Fruit fly (Drosophila melanogaster) whole organism, embryonic: Measurements from ENCODE around the gene mib2.

Experiments used
- Atf-2 ChIP-seq: fragments of 200-800 bp; sonication (Bioruptor generic); optimal IDR thresholded peaks from 2 replicates; lab custom pipeline; 2016; ENCODE audit warnings: missing biosample characterization, missing genetic modification characterization
- CG10654 ChIP-seq: fragments of 200-800 bp; sonication (Bioruptor generic); optimal IDR thresholded peaks from 2 replicates; lab custom pipeline; 2016; ENCODE audit warnings: missing biosample characterization, missing genetic modification characterization
- CG11085 ChIP-seq: fragments of 200-800 bp; sonication (Bioruptor generic); IDR thresholded peaks from 2 replicates; pipeline ENCODE4 v1.3.6; 2022; ENCODE audit warnings: missing biosample characterization, missing genetic modification characterization
- CG11695 ChIP-seq: fragments of 200-800 bp; sonication (Bioruptor generic); IDR thresholded peaks from 3 replicates; pipeline ENCODE4 v1.3.6; 2022; ENCODE audit warnings: missing biosample characterization, missing genetic modification characterization
- CG12155 ChIP-seq: fragments of 200-800 bp; sonication (Bioruptor generic); optimal IDR thresholded peaks from 3 replicates; lab custom pipeline; 2016; ENCODE audit warnings: missing biosample characterization, missing genetic modification characterization
- CG12299 ChIP-seq: fragments of 200-800 bp; sonication (Bioruptor generic); optimal IDR thresholded peaks from 2 replicates; lab custom pipeline; 2018; ENCODE audit warnings: missing biosample characterization, mild to moderate bottlenecking, missing genetic modification characterization
- CG14441 ChIP-seq: fragments of 200-800 bp; sonication (Bioruptor generic); IDR thresholded peaks from 2 replicates; pipeline ENCODE4 v1.3.6; 2022; ENCODE audit warnings: missing biosample characterization, missing genetic modification characterization
- CG14667 ChIP-seq: fragments of 200-800 bp; sonication (Bioruptor generic); IDR thresholded peaks from 2 replicates; pipeline ENCODE4 v1.3.6; 2022; ENCODE audit warnings: missing biosample characterization, missing genetic modification characterization
- CG1602 ChIP-seq: fragments of 200-800 bp; sonication (Bioruptor generic); optimal IDR thresholded peaks from 3 replicates; lab custom pipeline; 2016; ENCODE audit warnings: missing biosample characterization, missing genetic modification characterization
- CG16813 ChIP-seq: fragments of 200-800 bp; sonication (Bioruptor generic); IDR thresholded peaks from 3 replicates; pipeline ENCODE4 v1.3.6; 2022; ENCODE audit warnings: missing biosample characterization, missing genetic modification characterization; ENCODE audit not compliant: partially characterized antibody
- CG17568 ChIP-seq: fragments of 200-800 bp; sonication (Bioruptor generic); optimal IDR thresholded peaks from 2 replicates; lab custom pipeline; 2018; ENCODE audit warnings: missing biosample characterization, mild to moderate bottlenecking, missing genetic modification characterization, moderate library complexity
- CG17829 ChIP-seq: fragments of 200-800 bp; optimal IDR thresholded peaks from 2 replicates; lab custom pipeline; 2019; ENCODE audit warnings: missing biosample characterization, mild to moderate bottlenecking, missing genetic modification characterization, moderate library complexity
- CG18599 ChIP-seq: fragments of 200-800 bp; sonication (Bioruptor generic); optimal IDR thresholded peaks from 3 replicates; lab custom pipeline; 2017; ENCODE audit warnings: missing biosample characterization, missing genetic modification characterization, mild to moderate bottlenecking, moderate library complexity, missing genetic modification reagents
- CG2202 ChIP-seq: fragments of 200-800 bp; sonication (Bioruptor generic); optimal IDR thresholded peaks from 2 replicates; lab custom pipeline; 2018; ENCODE audit warnings: missing biosample characterization, mild to moderate bottlenecking, missing genetic modification characterization
- CG31388 ChIP-seq: fragments of 200-800 bp; sonication (Bioruptor generic); optimal IDR thresholded peaks from 2 replicates; lab custom pipeline; 2016; ENCODE audit warnings: missing biosample characterization, missing genetic modification characterization
- CG31441 ChIP-seq: fragments of 200-800 bp; sonication (Bioruptor generic); IDR thresholded peaks from 2 replicates; pipeline ENCODE4 v1.3.6; 2022; ENCODE audit warnings: missing biosample characterization, missing genetic modification characterization
- CG34376 ChIP-seq: fragments of 200-800 bp; sonication (Bioruptor generic); optimal IDR thresholded peaks from 2 replicates; lab custom pipeline; 2018; ENCODE audit warnings: missing biosample characterization, mild to moderate bottlenecking, missing genetic modification characterization
- CG4820 ChIP-seq: fragments of 200-800 bp; sonication (Bioruptor generic); optimal IDR thresholded peaks from 3 replicates; lab custom pipeline; 2016; ENCODE audit warnings: missing biosample characterization, missing genetic modification characterization
- CG5245 ChIP-seq: fragments of 200-800 bp; sonication (Bioruptor generic); optimal IDR thresholded peaks from 3 replicates; lab custom pipeline; 2016; ENCODE audit warnings: missing biosample characterization, missing genetic modification characterization
- CG7556 ChIP-seq: fragments of 200-800 bp; sonication (Bioruptor generic); optimal IDR thresholded peaks from 2 replicates; lab custom pipeline; 2017; ENCODE audit warnings: missing biosample characterization, mild to moderate bottlenecking, missing genetic modification characterization
- CG9609 ChIP-seq: fragments of 200-800 bp; sonication (Bioruptor generic); optimal IDR thresholded peaks from 3 replicates; lab custom pipeline; 2016; ENCODE audit warnings: missing biosample characterization, missing genetic modification characterization
- Dref ChIP-seq: fragments of 200-800 bp; sonication (Bioruptor generic); IDR thresholded peaks from 2 replicates; pipeline ENCODE4 v1.3.6; 2022; ENCODE audit warnings: missing biosample characterization, missing genetic modification characterization
- E2f1 ChIP-seq: fragments of 200-800 bp; sonication (Bioruptor generic); IDR thresholded peaks from 2 replicates; pipeline ENCODE4 v1.3.6; 2022; ENCODE audit warnings: missing biosample characterization, missing genetic modification characterization
- Fer2 ChIP-seq: fragments of 200-800 bp; sonication (Bioruptor generic); optimal IDR thresholded peaks from 2 replicates; lab custom pipeline; 2018; ENCODE audit warnings: missing biosample characterization, mild to moderate bottlenecking, missing genetic modification characterization, moderate library complexity
- Fer3 ChIP-seq: fragments of 200-800 bp; sonication (Bioruptor generic); optimal IDR thresholded peaks from 2 replicates; lab custom pipeline; 2018; ENCODE audit warnings: missing biosample characterization, mild to moderate bottlenecking, missing genetic modification characterization, moderate library complexity
- HmgD ChIP-seq: fragments of 200-800 bp; sonication (Bioruptor generic); optimal IDR thresholded peaks from 3 replicates; lab custom pipeline; 2016; ENCODE audit warnings: missing biosample characterization, missing genetic modification characterization
- Lpt ChIP-seq: fragments of >200 bp; optimal IDR thresholded peaks from 2 replicates; lab custom pipeline; 2018; ENCODE audit warnings: missing biosample characterization, missing genetic modification characterization
- Max ChIP-seq: fragments of 200-800 bp; sonication (Bioruptor generic); optimal IDR thresholded peaks from 2 replicates; lab custom pipeline; 2016; ENCODE audit warnings: missing biosample characterization, mild to moderate bottlenecking, missing genetic modification characterization
- Med ChIP-seq: fragments of 200-800 bp; sonication (Bioruptor generic); peaks from one replicate; lab custom pipeline; 2016; ENCODE audit warnings: missing biosample characterization, missing genetic modification characterization, mild to moderate bottlenecking, inconsistent platforms, moderate library complexity
- Optix ChIP-seq: fragments of 200-800 bp; sonication (Bioruptor generic); IDR thresholded peaks from 3 replicates; pipeline ENCODE4 v1.3.6; 2022; ENCODE audit warnings: missing biosample characterization, missing genetic modification characterization
- Six4 ChIP-seq: fragments of 200-800 bp; sonication (Bioruptor generic); optimal IDR thresholded peaks from 2 replicates; lab custom pipeline; 2016; ENCODE audit warnings: missing biosample characterization, missing genetic modification characterization
- TFAM ChIP-seq: fragments of 200-800 bp; sonication (Bioruptor generic); optimal IDR thresholded peaks from 2 replicates; lab custom pipeline; 2017; ENCODE audit warnings: missing biosample characterization, missing genetic modification characterization, inconsistent platforms
- Taf1 ChIP-seq: fragments of 200-800 bp; sonication (Bioruptor generic); IDR thresholded peaks from 2 replicates; pipeline ENCODE4 v1.3.6; 2022; ENCODE audit warnings: missing biosample characterization, missing genetic modification characterization
- Usf ChIP-seq: fragments of 200-800 bp; sonication (Bioruptor generic); optimal IDR thresholded peaks from 2 replicates; lab custom pipeline; 2017; ENCODE audit warnings: missing genotype, missing biosample characterization, missing genetic modification characterization
- ab ChIP-seq: fragments of 200-800 bp; sonication (Bioruptor generic); optimal IDR thresholded peaks from 2 replicates; lab custom pipeline; 2016; ENCODE audit warnings: missing biosample characterization, missing genetic modification characterization
- ase ChIP-seq: fragments of 200-800 bp; sonication (Bioruptor generic); IDR thresholded peaks from 3 replicates; pipeline ENCODE4 v1.3.6; 2022; ENCODE audit warnings: missing biosample characterization, missing genetic modification characterization
- cas ChIP-seq: fragments of 200-800 bp; sonication (Bioruptor generic); IDR thresholded peaks from 2 replicates; pipeline ENCODE4 v1.3.6; 2022; ENCODE audit warnings: missing biosample characterization, missing genetic modification characterization
- ci ChIP-seq: fragments of 200-800 bp; sonication (Bioruptor generic); IDR thresholded peaks from 3 replicates; pipeline ENCODE4 v1.3.6; 2022; ENCODE audit warnings: missing biosample characterization, missing genetic modification characterization
- corto ChIP-seq: fragments of 200-800 bp; sonication (Bioruptor generic); optimal IDR thresholded peaks from 2 replicates; lab custom pipeline; 2016; ENCODE audit warnings: missing biosample characterization, mild to moderate bottlenecking, missing genetic modification characterization, moderate library complexity
- danr ChIP-seq: fragments of 200-800 bp; sonication (Bioruptor generic); IDR thresholded peaks from 2 replicates; pipeline ENCODE4 v1.3.6; 2022; ENCODE audit warnings: missing biosample characterization, missing genetic modification characterization
- esg ChIP-seq: fragments of 200-800 bp; sonication (Bioruptor generic); conservative IDR thresholded peaks from 2 replicates; pipeline ENCODE4 v1.3.6; 2022; ENCODE audit warnings: missing biosample characterization, missing genetic modification characterization
- gcm2 ChIP-seq: fragments of 200-800 bp; sonication (Bioruptor generic); optimal IDR thresholded peaks from 2 replicates; lab custom pipeline; 2016; ENCODE audit warnings: missing biosample characterization, missing genetic modification characterization
- gsb ChIP-seq: fragments of 200-800 bp; sonication (Bioruptor generic); IDR thresholded peaks from 2 replicates; pipeline ENCODE4 v1.3.6; 2022; ENCODE audit warnings: missing biosample characterization, missing genetic modification characterization
- ham ChIP-seq: fragments of 200-800 bp; sonication (Bioruptor generic); IDR thresholded peaks from 2 replicates; pipeline ENCODE4 v1.3.6; 2022; ENCODE audit warnings: missing biosample characterization, missing genetic modification characterization
- hth ChIP-seq: fragments of >200 bp; optimal IDR thresholded peaks from 2 replicates; lab custom pipeline; 2017; ENCODE audit warnings: inconsistent platforms
- ken ChIP-seq: fragments of 200-800 bp; sonication (Bioruptor generic); IDR thresholded peaks from 3 replicates; pipeline ENCODE4 v1.3.6; 2022; ENCODE audit warnings: missing biosample characterization, missing genetic modification characterization
- run ChIP-seq: fragments of 200-800 bp; sonication (Bioruptor generic); optimal IDR thresholded peaks from 3 replicates; lab custom pipeline; 2018; ENCODE audit warnings: missing biosample characterization, mild to moderate bottlenecking, missing genetic modification characterization
- sd ChIP-seq: fragments of 200-800 bp; sonication (Bioruptor generic); optimal IDR thresholded peaks from 3 replicates; lab custom pipeline; 2018; ENCODE audit warnings: missing biosample characterization, mild to moderate bottlenecking, missing genetic modification characterization, moderate library complexity
- slbo ChIP-seq: fragments of 200-800 bp; sonication (Bioruptor generic); IDR thresholded peaks from 2 replicates; pipeline ENCODE4 v1.3.6; 2022; ENCODE audit warnings: missing biosample characterization, missing genetic modification characterization
- sug ChIP-seq: fragments of 200-800 bp; optimal IDR thresholded peaks from 2 replicates; lab custom pipeline; 2019; ENCODE audit warnings: missing biosample characterization, mild to moderate bottlenecking, missing genetic modification characterization, moderate library complexity
- trem ChIP-seq: fragments of 200-800 bp; optimal IDR thresholded peaks from 3 replicates; lab custom pipeline; 2019; ENCODE audit warnings: missing biosample characterization, mild to moderate bottlenecking, missing genetic modification characterization, moderate library complexity
- usp ChIP-seq: fragments of >200 bp; optimal IDR thresholded peaks from 2 replicates; lab custom pipeline; 2017; ENCODE audit warnings: missing biosample characterization, missing genetic modification characterization
- vfl ChIP-seq: fragments of 200-800 bp; sonication (Bioruptor generic); optimal IDR thresholded peaks from 2 replicates; lab custom pipeline; 2016; ENCODE audit warnings: missing biosample characterization, missing genetic modification characterization
- vvl ChIP-seq: fragments of 200-800 bp; sonication (Bioruptor generic); IDR thresholded peaks from 2 replicates; pipeline ENCODE4 v1.3.6; 2022; ENCODE audit warnings: missing biosample characterization, missing genetic modification characterization

Gene mib2

dm6 chr2L:19064706-19065105 lies 30.5 kb downstream of the mib2 start, which contains the start of gene CG17343:
CG17343 (plus strand) TSS chr2L:19064929.
- TF ChIP-seq Fer2 (tag; lab: Kevin White, UChicago) (no peak), CG2202 (no peak), cas (no peak), vvl (GFP tag; lab: Robert Waterston, UW) (no peak), CG10654 (GFP tag; lab: Kevin White, UChicago) (no peak), ken (GFP tag; lab: Robert Waterston, UW) (no peak), Dref (peak; percentile 91), Usf (GFP tag; lab: Kevin White, UChicago) (no peak), CG18599 (GFP tag; lab: Kevin White, UChicago) (no peak), CG12299 (tag; lab: Kevin White, UChicago) (no peak), gcm2 (no peak), CG11085 (no peak), gsb (GFP tag; lab: Robert Waterston, UW) (no peak), CG14667 (no peak), slbo (no peak), CG12155 (no peak), Fer3 (no peak), ham (GFP tag; lab: Robert Waterston, UW) (no peak), CG17568 (no peak), CG11695 (no peak), E2f1 (GFP tag; lab: Robert Waterston, UW) (no peak), Taf1 (GFP tag; lab: Robert Waterston, UW) (no peak), trem (tag; lab: Kevin White, UChicago) (peak; percentile 46), CG16813 (peak; percentile 87), CG31441 (GFP tag; lab: Robert Waterston, UW) (no peak), HmgD (GFP tag; lab: Kevin White, UChicago) (no peak), corto (GFP tag; lab: Kevin White, UChicago) (no peak), CG17829 (tag; lab: Kevin White, UChicago) (no peak), danr (no peak), vfl (no peak), Lpt (GFP tag; lab: Kevin White, UChicago) (no peak), CG31388 (GFP tag; lab: Kevin White, UChicago) (no peak), Max (no peak), Med (GFP tag; lab: Kevin White, UChicago) (peak; percentile 40), ab (GFP tag; lab: Kevin White, UChicago) (no peak), CG5245 (no peak), CG7556 (GFP tag; lab: Kevin White, UChicago) (no peak), esg (GFP tag; lab: Robert Waterston, UW) (no peak), sd (tag; lab: Kevin White, UChicago) (no peak), Optix (GFP tag; lab: Robert Waterston, UW) (no peak), Atf-2 (no peak), usp (GFP tag; lab: Kevin White, UChicago) (no peak), CG1602 (GFP tag; lab: Kevin White, UChicago) (no peak), ci (GFP tag; lab: Robert Waterston, UW) (peak; percentile 21; the same call in 1 of the 3 replicates), run (no peak), CG34376 (GFP tag; lab: Kevin White, UChicago) (no peak), CG14441 (no peak), TFAM (GFP tag; lab: Kevin White, UChicago) (no peak), sug (tag; lab: Kevin White, UChicago) (no peak), hth (lab: Kevin White, UChicago) (no peak), Six4 (no peak), ase (no peak), CG4820 (no peak), CG9609 (GFP tag; lab: Kevin White, UChicago) (no peak)
